Fruit fly (Drosophila melanogaster) whole organism, pupa: ENCODE results near the gene CG3719.

Experiments used
- CG13204 ChIP-seq: fragments of 200-800 bp; sonication (Bioruptor generic); optimal IDR thresholded peaks from 2 replicates; lab custom pipeline; 2018; ENCODE audit warnings: missing biosample characterization, mild to moderate bottlenecking, missing genetic modification characterization, moderate library complexity
- CG15710 ChIP-seq: fragments of 200-800 bp; sonication (Bioruptor generic); optimal IDR thresholded peaks from 2 replicates; lab custom pipeline; 2018; ENCODE audit warnings: missing biosample characterization, mild to moderate bottlenecking, missing genetic modification characterization, moderate library complexity
- CG17806 ChIP-seq: fragments of 200-800 bp; sonication (Bioruptor generic); optimal IDR thresholded peaks from 2 replicates; lab custom pipeline; 2018; ENCODE audit warnings: missing biosample characterization, mild to moderate bottlenecking, missing genetic modification characterization, moderate library complexity
- CG8159 ChIP-seq: fragments of 200-800 bp; sonication (Bioruptor generic); optimal IDR thresholded peaks from 3 replicates; lab custom pipeline; 2018; ENCODE audit warnings: missing biosample characterization, mild to moderate bottlenecking, missing genetic modification characterization, moderate library complexity
- CG8301 ChIP-seq: fragments of 200-800 bp; sonication (Bioruptor generic); optimal IDR thresholded peaks from 2 replicates; lab custom pipeline; 2018; ENCODE audit warnings: missing biosample characterization, mild to moderate bottlenecking, missing genetic modification characterization
- CG9948 ChIP-seq: fragments of 200-800 bp; sonication (Bioruptor generic); optimal IDR thresholded peaks from 2 replicates; lab custom pipeline; 2018; ENCODE audit warnings: missing biosample characterization, mild to moderate bottlenecking, missing genetic modification characterization, moderate library complexity
- EcR ChIP-seq: fragments of 200-800 bp; sonication (Bioruptor generic); optimal IDR thresholded peaks from 3 replicates; lab custom pipeline; 2019; ENCODE audit warnings: missing biosample characterization, missing genetic modification characterization, mild to moderate bottlenecking, moderate library complexity, missing genetic modification reagents
- Ets98B ChIP-seq: fragments of 200-800 bp; sonication (Bioruptor generic); IDR thresholded peaks from 2 replicates; pipeline ENCODE4 v1.3.6; 2022; ENCODE audit warnings: missing biosample characterization, missing genetic modification characterization
- Pif1A ChIP-seq: fragments of 200-800 bp; sonication (Bioruptor generic); optimal IDR thresholded peaks from 3 replicates; lab custom pipeline; 2016; ENCODE audit warnings: missing biosample characterization, missing genetic modification characterization
- Snoo ChIP-seq: fragments of 200-800 bp; sonication (Bioruptor generic); optimal IDR thresholded peaks from 3 replicates; lab custom pipeline; 2017; ENCODE audit warnings: missing biosample characterization, mild to moderate bottlenecking, missing genetic modification characterization, inconsistent platforms
- fd96Ca ChIP-seq: fragments of 200-800 bp; sonication (Bioruptor generic); IDR thresholded peaks from 3 replicates; pipeline ENCODE4 v1.3.6; 2022; ENCODE audit warnings: missing biosample characterization, missing genetic modification characterization
- gl ChIP-seq: fragments of 200-800 bp; sonication (Bioruptor generic); optimal IDR thresholded peaks from 2 replicates; lab custom pipeline; 2018; ENCODE audit warnings: missing biosample characterization, mild to moderate bottlenecking, missing genetic modification characterization
- rn ChIP-seq: fragments of 200-800 bp; sonication (Bioruptor generic); IDR thresholded peaks from 2 replicates; pipeline ENCODE4 v1.3.6; 2022; ENCODE audit warnings: missing biosample characterization, missing genetic modification characterization

- TF ChIP-seq gl (tag; lab: Kevin White, UChicago) (peak; percentile 62), CG13204 (GFP tag; lab: Kevin White, UChicago) (no peak), CG8159 (tag; lab: Kevin White, UChicago) (peak; percentile 83), Ets98B (peak; percentile 59), EcR (GFP tag; lab: Kevin White, UChicago) (no peak), CG15710 (peak; percentile 78), CG17806 (peak; percentile 73), Pif1A (peak; percentile 85), CG9948 (tag; lab: Kevin White, UChicago) (peak; percentile 75), CG8301 (tag; lab: Kevin White, UChicago) (peak; percentile 74), rn (GFP tag; lab: Robert Waterston, UW) (peak; percentile 71), Snoo (tag; lab: Kevin White, UChicago) (peak; percentile 64), fd96Ca (peak; percentile 86)
These were observed 18.3 kb upstream of the CG3719 start for dm6 chrX:1398455-1399055.
